Worm (Caenorhabditis elegans): Measurements from ENCODE around the gene fbxb-104.

DNA sequence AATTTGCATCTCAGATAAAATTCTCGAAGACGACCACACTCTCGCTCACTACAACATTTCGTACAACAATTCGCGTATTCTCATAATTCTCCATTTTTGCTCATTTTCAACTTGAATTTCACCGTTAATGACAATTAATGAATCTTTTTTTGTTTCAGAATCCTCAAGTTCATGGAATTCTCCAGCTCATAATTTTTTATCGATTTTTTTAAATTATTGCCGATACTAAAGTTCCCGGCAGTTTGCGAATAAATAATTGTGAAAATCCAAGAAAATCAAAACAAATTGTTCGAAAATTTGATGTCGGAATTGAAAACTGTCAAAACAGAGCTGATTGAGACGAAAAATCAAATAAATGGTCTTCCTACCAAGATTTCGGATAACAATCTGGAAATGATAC, 29.2 kb downstream of the fbxb-104 start, which contains the start of gene C16C8.21:
- TF ChIP-seq elt-3 (tag; optimal IDR thresholded peaks at IDR 0.05): no peak
- TF ChIP-seq pha-4 (tag; optimal IDR thresholded peaks at IDR 0.05): no peak
- no peak for TF ChIP-seq lin-32 (GFP tag; optimal IDR thresholded peaks at IDR 0.05)
- TF ChIP-seq flh-1 (GFP tag; optimal IDR thresholded peaks at IDR 0.05): no peak
- TF ChIP-seq M03D4.4 (tag; optimal IDR thresholded peaks at IDR 0.05): no peak
- no peak for TF ChIP-seq nhr-28 (tag; optimal IDR thresholded peaks at IDR 0.05)
- no peak for TF ChIP-seq lsy-2 (tag; optimal IDR thresholded peaks at IDR 0.05)
- no peak for TF ChIP-seq lin-13 (tag; optimal IDR thresholded peaks at IDR 0.05)
- TF ChIP-seq unc-62 (GFP tag; optimal IDR thresholded peaks at IDR 0.05): no peak
- TF ChIP-seq ceh-83 (GFP tag; optimal IDR thresholded peaks at IDR 0.05): no peak
- TF ChIP-seq snpc-4 (tag; optimal IDR thresholded peaks at IDR 0.05): no peak
- no peak for TF ChIP-seq nhr-76 (tag; optimal IDR thresholded peaks at IDR 0.05)

Measured in whole organism, mixed stage, embryonic.